Fruit fly (Drosophila melanogaster) whole organism, embryonic: ENCODE results near the gene WRNexo.

Source experiments
- Aef1 ChIP-seq: fragments of 200-800 bp; sonication (Bioruptor generic); IDR thresholded peaks from 3 replicates; pipeline ENCODE4 v1.3.6; 2022; ENCODE audit warnings: missing biosample characterization, missing genetic modification characterization
- Atf-2 ChIP-seq: fragments of 200-800 bp; sonication (Bioruptor generic); optimal IDR thresholded peaks from 2 replicates; lab custom pipeline; 2016; ENCODE audit warnings: missing biosample characterization, missing genetic modification characterization
- BtbVII ChIP-seq: fragments of 200-800 bp; sonication (Bioruptor generic); optimal IDR thresholded peaks from 3 replicates; lab custom pipeline; 2017; ENCODE audit warnings: missing biosample characterization, mild to moderate bottlenecking, missing genetic modification characterization
- CG10462 ChIP-seq: fragments of 200-800 bp; sonication (Bioruptor generic); optimal IDR thresholded peaks from 2 replicates; lab custom pipeline; 2016; ENCODE audit warnings: missing biosample characterization, missing genetic modification characterization
- CG14014 ChIP-seq: fragments of 200-800 bp; sonication (Bioruptor generic); IDR thresholded peaks from 2 replicates; pipeline ENCODE4 v1.3.6; 2022; ENCODE audit warnings: missing biosample characterization, missing genetic modification characterization
- CG14860 ChIP-seq: fragments of 200-800 bp; sonication (Bioruptor generic); IDR thresholded peaks from 3 replicates; pipeline ENCODE4 v1.3.6; 2022; ENCODE audit warnings: missing biosample characterization, missing genetic modification characterization; ENCODE audit not compliant: partially characterized antibody
- CG3407 ChIP-seq: fragments of 200-800 bp; sonication (Bioruptor generic); optimal IDR thresholded peaks from 2 replicates; lab custom pipeline; 2018; ENCODE audit warnings: missing biosample characterization, mild to moderate bottlenecking, missing genetic modification characterization
- CG34376 ChIP-seq: fragments of 200-800 bp; sonication (Bioruptor generic); optimal IDR thresholded peaks from 2 replicates; lab custom pipeline; 2018; ENCODE audit warnings: missing biosample characterization, mild to moderate bottlenecking, missing genetic modification characterization
- CG6813 ChIP-seq: fragments of 200-800 bp; sonication (Bioruptor generic); optimal IDR thresholded peaks from 2 replicates; lab custom pipeline; 2017; ENCODE audit warnings: missing biosample characterization, missing genetic modification characterization, mild to moderate bottlenecking, moderate library complexity, missing genetic modification reagents
- CG7556 ChIP-seq: fragments of 200-800 bp; sonication (Bioruptor generic); optimal IDR thresholded peaks from 2 replicates; lab custom pipeline; 2017; ENCODE audit warnings: missing biosample characterization, mild to moderate bottlenecking, missing genetic modification characterization
- CG7987 ChIP-seq: fragments of 200-800 bp; sonication (Bioruptor generic); optimal IDR thresholded peaks from 2 replicates; lab custom pipeline; 2018; ENCODE audit warnings: missing biosample characterization, mild to moderate bottlenecking, missing genetic modification characterization, moderate library complexity
- CG8944 ChIP-seq: fragments of 200-800 bp; sonication (Bioruptor generic); optimal IDR thresholded peaks from 3 replicates; lab custom pipeline; 2016; ENCODE audit warnings: missing biosample characterization, missing genetic modification characterization
- CoRest ChIP-seq: fragments of 200-800 bp; sonication (Bioruptor generic); optimal IDR thresholded peaks from 3 replicates; lab custom pipeline; 2018; ENCODE audit warnings: missing biosample characterization, mild to moderate bottlenecking, missing genetic modification characterization, moderate library complexity
- CrebB ChIP-seq: fragments of 200-800 bp; sonication (Bioruptor generic); optimal IDR thresholded peaks from 3 replicates; lab custom pipeline; 2018; ENCODE audit warnings: missing biosample characterization, mild to moderate bottlenecking, missing genetic modification characterization
- Doc2 ChIP-seq: fragments of 200-800 bp; sonication (Bioruptor generic); IDR thresholded peaks from 2 replicates; pipeline ENCODE4 v1.3.6; 2022; ENCODE audit warnings: missing biosample characterization, missing genetic modification characterization
- Dp ChIP-seq: fragments of 200-800 bp; sonication (Bioruptor generic); optimal IDR thresholded peaks from 2 replicates; lab custom pipeline; 2018; ENCODE audit warnings: missing biosample characterization, mild to moderate bottlenecking, missing genetic modification characterization, moderate library complexity
- Dref ChIP-seq: fragments of 200-800 bp; sonication (Bioruptor generic); IDR thresholded peaks from 2 replicates; pipeline ENCODE4 v1.3.6; 2022; ENCODE audit warnings: missing biosample characterization, missing genetic modification characterization
- E2f1 ChIP-seq: fragments of 200-800 bp; sonication (Bioruptor generic); IDR thresholded peaks from 2 replicates; pipeline ENCODE4 v1.3.6; 2022; ENCODE audit warnings: missing biosample characterization, missing genetic modification characterization
- Eip74EF ChIP-seq, 2 experiments: fragments of 200-800 bp in 1 of 2; fragments of >200 bp in 1 of 2; sonication (Bioruptor generic) in 1 of 2; optimal IDR thresholded peaks; 2 replicates each; lab custom pipeline; 2017 to 2019; ENCODE audit warnings: missing biosample characterization in 2 of 2, missing genetic modification characterization in 2 of 2, mild to moderate bottlenecking in 1 of 2, moderate library complexity in 1 of 2
- Fer2 ChIP-seq: fragments of 200-800 bp; sonication (Bioruptor generic); optimal IDR thresholded peaks from 2 replicates; lab custom pipeline; 2018; ENCODE audit warnings: missing biosample characterization, mild to moderate bottlenecking, missing genetic modification characterization, moderate library complexity
- Gug ChIP-seq: fragments of 200-800 bp; sonication (Bioruptor generic); IDR thresholded peaks from 4 replicates; pipeline ENCODE4 v1.3.6; 2022; ENCODE audit warnings: missing biosample characterization, missing genetic modification characterization
- Meics ChIP-seq: fragments of 200-800 bp; sonication (Bioruptor generic); optimal IDR thresholded peaks from 2 replicates; lab custom pipeline; 2017; ENCODE audit warnings: missing biosample characterization, mild to moderate bottlenecking, missing genetic modification characterization
- NK7.1 ChIP-seq: fragments of 200-800 bp; sonication (Bioruptor generic); optimal IDR thresholded peaks from 3 replicates; lab custom pipeline; 2016; ENCODE audit warnings: missing biosample characterization, missing genetic modification characterization
- Optix ChIP-seq: fragments of 200-800 bp; sonication (Bioruptor generic); IDR thresholded peaks from 3 replicates; pipeline ENCODE4 v1.3.6; 2022; ENCODE audit warnings: missing biosample characterization, missing genetic modification characterization
- Pdp1 ChIP-seq, 2 experiments: fragments of 200-800 bp; sonication (Bioruptor generic); optimal IDR thresholded peaks; 3 replicates each; lab custom pipeline; 2016; ENCODE audit warnings: missing biosample characterization in 2 of 2, missing genetic modification characterization in 2 of 2, mild to moderate bottlenecking in 1 of 2, moderate library complexity in 1 of 2
- Rx ChIP-seq: fragments of 200-800 bp; sonication (Bioruptor generic); IDR thresholded peaks from 2 replicates; pipeline ENCODE4 v1.3.6; 2022; ENCODE audit warnings: missing biosample characterization, missing genetic modification characterization
- Tbp ChIP-seq: fragments of >200 bp; optimal IDR thresholded peaks from 2 replicates; lab custom pipeline; 2018; ENCODE audit warnings: missing biosample characterization, missing genetic modification characterization
- Vsx1 ChIP-seq: fragments of 200-800 bp; sonication (Bioruptor generic); optimal IDR thresholded peaks from 2 replicates; lab custom pipeline; 2017; ENCODE audit warnings: missing biosample characterization, mild to moderate bottlenecking, missing genetic modification characterization, missing genetic modification reagents
- al ChIP-seq: fragments of 200-800 bp; sonication (Bioruptor generic); IDR thresholded peaks from 2 replicates; pipeline ENCODE4 v1.3.6; 2022; ENCODE audit warnings: missing biosample characterization, missing genetic modification characterization
- ara ChIP-seq: fragments of 200-800 bp; sonication (Bioruptor generic); IDR thresholded peaks from 2 replicates; pipeline ENCODE4 v1.3.6; 2022; ENCODE audit warnings: missing biosample characterization, missing genetic modification characterization
- da ChIP-seq: fragments of 200-800 bp; sonication (Bioruptor generic); optimal IDR thresholded peaks from 2 replicates; lab custom pipeline; 2016; ENCODE audit warnings: missing biosample characterization, missing genetic modification characterization
- gcm ChIP-seq: fragments of 200-800 bp; sonication (Bioruptor generic); optimal IDR thresholded peaks from 2 replicates; lab custom pipeline; 2019; ENCODE audit warnings: missing biosample characterization, mild to moderate bottlenecking, missing genetic modification characterization, moderate library complexity
- grn ChIP-seq: fragments of 200-800 bp; sonication (Bioruptor generic); optimal IDR thresholded peaks from 3 replicates; lab custom pipeline; 2017; ENCODE audit warnings: missing biosample characterization, missing genetic modification characterization
- gro ChIP-seq: fragments of 200-800 bp; sonication (Bioruptor generic); optimal IDR thresholded peaks from 2 replicates; lab custom pipeline; 2016; ENCODE audit warnings: missing biosample characterization, missing genetic modification characterization
- hkb ChIP-seq, 2 experiments: fragments of 200-800 bp in 1 of 2; fragments of >200 bp in 1 of 2; sonication (Bioruptor generic) in 1 of 2; IDR thresholded peaks in 1 of 2; optimal IDR thresholded peaks in 1 of 2; 2 replicates each; pipeline versions ENCODE4 v1.3.6 to Lab custom; 2017 to 2022; ENCODE audit warnings: missing biosample characterization in 1 of 2, missing genetic modification characterization in 1 of 2
- knrl ChIP-seq: fragments of 200-800 bp; sonication (Bioruptor generic); IDR thresholded peaks from 3 replicates; pipeline ENCODE4 v1.3.6; 2022; ENCODE audit warnings: missing biosample characterization, missing genetic modification characterization; ENCODE audit not compliant: partially characterized antibody
- lab ChIP-seq: fragments of 200-800 bp; sonication (Bioruptor generic); optimal IDR thresholded peaks from 3 replicates; lab custom pipeline; 2017; ENCODE audit warnings: missing biosample characterization, missing genetic modification characterization, mild to moderate bottlenecking, moderate library complexity, missing genetic modification reagents
- lmd ChIP-seq: fragments of 200-800 bp; sonication (Bioruptor generic); IDR thresholded peaks from 2 replicates; pipeline ENCODE4 v1.3.6; 2022; ENCODE audit warnings: missing biosample characterization, missing genetic modification characterization
- nmo ChIP-seq: fragments of 200-800 bp; sonication (Bioruptor generic); optimal IDR thresholded peaks from 2 replicates; lab custom pipeline; 2018; ENCODE audit warnings: missing biosample characterization, mild to moderate bottlenecking, missing genetic modification characterization, moderate library complexity
- pum ChIP-seq: fragments of 200-800 bp; sonication (Bioruptor generic); optimal IDR thresholded peaks from 2 replicates; lab custom pipeline; 2016; ENCODE audit warnings: missing biosample characterization, missing genetic modification characterization
- repo ChIP-seq: fragments of 200-800 bp; sonication (Bioruptor generic); optimal IDR thresholded peaks from 2 replicates; lab custom pipeline; 2016; ENCODE audit warnings: missing biosample characterization, missing genetic modification characterization
- sc ChIP-seq, 3 experiments: fragments of >200 bp in 2 of 3; fragments of 200-800 bp in 1 of 3; sonication (Bioruptor generic) in 1 of 3; optimal IDR thresholded peaks; 2 replicates in 2 of 3; 3 replicates in 1 of 3; lab custom pipeline; 2017; ENCODE audit warnings: mild to moderate bottlenecking in 1 of 3, missing biosample characterization in 1 of 3, missing genetic modification characterization in 1 of 3, missing genetic modification reagents in 1 of 3
- sens-2 ChIP-seq: fragments of 200-800 bp; sonication (Bioruptor generic); IDR thresholded peaks from 2 replicates; pipeline ENCODE4 v1.3.6; 2022; ENCODE audit warnings: missing biosample characterization, missing genetic modification characterization
- slbo ChIP-seq: fragments of 200-800 bp; sonication (Bioruptor generic); IDR thresholded peaks from 2 replicates; pipeline ENCODE4 v1.3.6; 2022; ENCODE audit warnings: missing biosample characterization, missing genetic modification characterization
- sqz ChIP-seq: fragments of 200-800 bp; sonication (Bioruptor generic); optimal IDR thresholded peaks from 3 replicates; lab custom pipeline; 2018; ENCODE audit warnings: missing biosample characterization, mild to moderate bottlenecking, missing genetic modification characterization
- tio ChIP-seq: fragments of 200-800 bp; sonication (Bioruptor generic); optimal IDR thresholded peaks from 2 replicates; lab custom pipeline; 2017; ENCODE audit warnings: missing biosample characterization, missing genetic modification characterization, inconsistent platforms
- unc-4 ChIP-seq: fragments of 200-800 bp; sonication (Bioruptor generic); IDR thresholded peaks from 2 replicates; pipeline ENCODE4 v1.3.6; 2022; ENCODE audit warnings: missing biosample characterization, missing genetic modification characterization; ENCODE audit not compliant: partially characterized antibody
- vvl ChIP-seq: fragments of 200-800 bp; sonication (Bioruptor generic); IDR thresholded peaks from 2 replicates; pipeline ENCODE4 v1.3.6; 2022; ENCODE audit warnings: missing biosample characterization, missing genetic modification characterization
- zf30C ChIP-seq: fragments of 200-800 bp; sonication (Bioruptor generic); optimal IDR thresholded peaks from 3 replicates; lab custom pipeline; 2018; ENCODE audit warnings: missing biosample characterization, mild to moderate bottlenecking, missing genetic modification characterization

The WRNexo gene

dm6 chr3R:18397834-18398378, 31.9 kb upstream of the WRNexo start (continued):
- no peak for TF ChIP-seq Fer2
- TF ChIP-seq slbo (GFP tag; lab: Robert Waterston, UW), result no peak
- no peak for TF ChIP-seq da (GFP tag; lab: Kevin White, UChicago)
- TF ChIP-seq Meics (GFP tag; lab: Kevin White, UChicago), result no peak
- TF ChIP-seq lab (GFP tag; lab: Kevin White, UChicago), result peak; percentile 45
- peak; percentile 85 for TF ChIP-seq Vsx1 (GFP tag; lab: Kevin White, UChicago)
- TF ChIP-seq Atf-2, result no peak
- no peak for TF ChIP-seq Optix (GFP tag; lab: Robert Waterston, UW)
- TF ChIP-seq al (GFP tag; lab: Robert Waterston, UW), result peak; percentile 31; the same call in 1 of the 2 replicates
- TF ChIP-seq Doc2, result no peak
- 0 out of 4 replicates have a peak, but pooled peaks have one; percentile 5 for TF ChIP-seq Gug (GFP tag; lab: Robert Waterston, UW)
- no peak for TF ChIP-seq repo (GFP tag; lab: Kevin White, UChicago)
- TF ChIP-seq Pdp1 (GFP tag; optimal IDR thresholded peaks at IDR 0.05; lab: Kevin White, UChicago), result peak in 1 of 2 experiments; percentile 89
- TF ChIP-seq Dref (GFP tag; lab: Robert Waterston, UW), result no peak
- no peak for TF ChIP-seq Rx (GFP tag; lab: Robert Waterston, UW)
- TF ChIP-seq nmo, result no peak
- peak; percentile 63 for TF ChIP-seq grn (GFP tag; lab: Kevin White, UChicago)
- TF ChIP-seq CG3407 (GFP tag; lab: Kevin White, UChicago), result no peak
- no peak for TF ChIP-seq zf30C (GFP tag; lab: Kevin White, UChicago)
- no peak for TF ChIP-seq knrl (GFP tag; lab: Robert Waterston, UW)
- TF ChIP-seq pum, result no peak
- TF ChIP-seq Tbp (GFP tag; lab: Kevin White, UChicago), result no peak
- no peak for TF ChIP-seq Dp
- no peak for TF ChIP-seq sqz (GFP tag; lab: Kevin White, UChicago)
- TF ChIP-seq NK7.1, result no peak
- TF ChIP-seq sens-2 (GFP tag; lab: Robert Waterston, UW), result peak; percentile 57
- TF ChIP-seq tio, result no peak
- TF ChIP-seq ara (GFP tag; lab: Robert Waterston, UW), result no peak
- no peak for TF ChIP-seq BtbVII
- TF ChIP-seq CG14860, result no peak
- TF ChIP-seq CG14014, result no peak
- TF ChIP-seq CoRest, result no peak
- TF ChIP-seq sc (optimal IDR thresholded peaks at IDR 0.05; lab: Kevin White, UChicago), result no peak
- no peak for TF ChIP-seq sc (GFP tag; optimal IDR thresholded peaks at IDR 0.05; lab: Kevin White, UChicago)
- no peak for TF ChIP-seq CrebB (tag; lab: Kevin White, UChicago)
- no peak for TF ChIP-seq CG34376 (GFP tag; lab: Kevin White, UChicago)
- TF ChIP-seq lmd (GFP tag; lab: Robert Waterston, UW), result no peak
- TF ChIP-seq CG10462 (GFP tag; lab: Kevin White, UChicago), result no peak
- TF ChIP-seq hkb (optimal IDR thresholded peaks at IDR 0.05; lab: Kevin White, UChicago), result no peak
- TF ChIP-seq hkb (GFP tag; IDR thresholded peaks at IDR 0.05; lab: Robert Waterston, UW), result peak; percentile 65
- no peak for TF ChIP-seq gcm (GFP tag; lab: Kevin White, UChicago)
- no peak for TF ChIP-seq vvl
- TF ChIP-seq E2f1, result peak; percentile 57; the same call in 1 of the 2 replicates
- TF ChIP-seq Aef1, result no peak
- no peak for TF ChIP-seq CG7556 (GFP tag; lab: Kevin White, UChicago)
- TF ChIP-seq Eip74EF (GFP tag; optimal IDR thresholded peaks at IDR 0.05; lab: Kevin White, UChicago), result no peak
- TF ChIP-seq CG8944 (GFP tag; lab: Kevin White, UChicago), result no peak
- no peak for TF ChIP-seq CG6813 (GFP tag; lab: Kevin White, UChicago)
- no peak for TF ChIP-seq CG7987
- no peak for TF ChIP-seq unc-4 (GFP tag; lab: Robert Waterston, UW)
- no peak for TF ChIP-seq gro (GFP tag; lab: Kevin White, UChicago)
